Worm (Caenorhabditis elegans) whole organism, young adult: ENCODE measurements around the gene Y48E1C.2.

ENCODE experiments used
- ama-1 ChIP-seq, 3 experiments: fragments of 150-350 bp in 1 of 3; sonication (generic microtip) in 2 of 3; optimal IDR thresholded peaks; 2 replicates each; lab custom pipeline; 2014 to 2018; ENCODE audit warnings: missing biosample characterization in 2 of 3, missing genetic modification characterization in 2 of 3, missing genetic modification reagents in 2 of 3
- bed-1 ChIP-seq: fragments of 200-800 bp; sonication (Bioruptor generic); IDR thresholded peaks from 2 replicates; pipeline ENCODE4 v1.3.6; 2022; ENCODE audit warnings: missing genetic modification reagents, missing genetic modification characterization, missing compliant biosample characterization
- dox-1 ChIP-seq: fragments of 200-800 bp; sonication (Bioruptor generic); IDR thresholded peaks from 2 replicates; pipeline ENCODE4 v1.3.6; 2022; ENCODE audit warnings: missing genetic modification reagents, missing genetic modification characterization, missing compliant biosample characterization

ce11 chrII:13470655-13471054 lies 46.3 kb downstream of the Y48E1C.2 start:
- TF ChIP-seq ama-1 (optimal IDR thresholded peaks at IDR 0.05; lab: Kevin White, UChicago) (no peak), ama-1 (GFP tag; optimal IDR thresholded peaks at IDR 0.05; lab: Kevin White, UChicago) (no peak), dox-1 (no peak), bed-1 (GFP tag; lab: Robert Waterston, UW) (no peak)
